Fruit fly (Drosophila melanogaster) Kc167 (cell line): Measurements from ENCODE around the gene Osi6.

Source experiments
- Myc ChIP-seq: fragments of >200 bp; optimal IDR thresholded peaks from 2 replicates; lab custom pipeline; 2017; ENCODE audit warnings: missing external identifiers
- Sin3A ChIP-seq: fragments of >200 bp; optimal IDR thresholded peaks from 2 replicates; lab custom pipeline; 2018; ENCODE audit warnings: missing external identifiers
- h ChIP-seq: fragments of >200 bp; optimal IDR thresholded peaks from 3 replicates; lab custom pipeline; 2018; ENCODE audit warnings: missing external identifiers
- insv ChIP-seq: fragments of >200 bp; optimal IDR thresholded peaks from 3 replicates; lab custom pipeline; 2018; ENCODE audit warnings: missing external identifiers
- psq ChIP-seq: fragments of >200 bp; optimal IDR thresholded peaks from 2 replicates; lab custom pipeline; 2017; ENCODE audit warnings: missing external identifiers

DNA sequence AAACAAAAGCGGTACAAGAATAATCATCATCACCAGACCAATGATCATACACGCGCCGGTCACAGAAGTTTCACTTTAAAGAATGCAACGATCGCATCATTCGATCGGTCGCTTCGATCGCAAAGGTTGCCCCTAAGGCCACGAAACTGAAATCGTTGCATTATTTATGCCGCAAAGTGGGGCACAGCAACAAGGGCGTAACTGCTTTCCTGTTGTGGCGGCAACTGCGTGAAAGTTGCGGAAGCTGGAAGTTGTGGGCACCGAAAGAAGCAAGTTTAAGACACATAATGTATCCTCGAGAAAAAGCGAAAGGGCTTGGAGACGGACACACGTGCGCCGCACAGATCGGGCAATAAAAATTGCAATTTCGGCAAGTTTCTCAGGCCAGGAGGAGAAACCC, 9.5 kb downstream of the Osi6 start:
- TF ChIP-seq psq (no peak), insv (lab: Kevin White, UChicago) (no peak), Myc (lab: Kevin White, UChicago) (no peak), h (lab: Kevin White, UChicago) (no peak), Sin3A (no peak)
